Worm (Caenorhabditis elegans) whole organism, young adult: ENCODE measurements around the gene csn-5.

ENCODE experiments used
- C06A6.2 ChIP-seq: fragments of 200-800 bp; sonication (Bioruptor generic); conservative IDR thresholded peaks from 2 replicates; pipeline ENCODE4 v1.3.6; 2022; ENCODE audit warnings: missing genetic modification characterization, missing compliant biosample characterization
- F33H1.4 ChIP-seq: fragments of 200-800 bp; sonication (Bioruptor generic); IDR thresholded peaks from 2 replicates; pipeline ENCODE4 v1.3.6; 2022; ENCODE audit warnings: missing genetic modification reagents, missing genetic modification characterization, missing compliant biosample characterization
- F39B2.1 ChIP-seq: fragments of 200-800 bp; sonication (Bioruptor generic); IDR thresholded peaks from 2 replicates; pipeline ENCODE4 v1.3.6; 2022; ENCODE audit warnings: missing genetic modification reagents, missing genetic modification characterization, missing compliant biosample characterization
- F52B5.7 ChIP-seq: sonication (generic microtip); optimal IDR thresholded peaks from 2 replicates; lab custom pipeline; 2016; ENCODE audit warnings: mild to moderate bottlenecking, missing genetic modification characterization, missing compliant biosample characterization
- F55B11.4 ChIP-seq: sonication (generic microtip); optimal IDR thresholded peaks from 2 replicates; lab custom pipeline; 2016; ENCODE audit warnings: missing compliant biosample characterization, missing genetic modification characterization, borderline replicate concordance; ENCODE audit not compliant: insufficient read depth
- K11D2.4 ChIP-seq: fragments of 200-800 bp; sonication (Bioruptor generic); IDR thresholded peaks from 2 replicates; pipeline ENCODE4 v1.3.6; 2022; ENCODE audit warnings: missing genetic modification reagents, missing genetic modification characterization, missing compliant biosample characterization
- Y53F4B.3 ChIP-seq: fragments of 200-800 bp; sonication (Bioruptor generic); IDR thresholded peaks from 2 replicates; pipeline ENCODE4 v1.3.6; 2022; ENCODE audit warnings: missing genetic modification reagents, missing genetic modification characterization, missing compliant biosample characterization
- Y56A3A.18 ChIP-seq: fragments of 200-800 bp; sonication (Bioruptor generic); IDR thresholded peaks from 2 replicates; pipeline ENCODE4 v1.3.6; 2022; ENCODE audit warnings: missing genetic modification reagents, missing genetic modification characterization, missing compliant biosample characterization
- Y67H2A.10 ChIP-seq: fragments of 200-800 bp; sonication (Bioruptor generic); conservative IDR thresholded peaks from 2 replicates; pipeline ENCODE4 v1.3.6; 2022; ENCODE audit warnings: missing genetic modification reagents, missing genetic modification characterization, missing compliant biosample characterization
- Y79H2A.3 ChIP-seq: fragments of 200-800 bp; sonication (Bioruptor generic); conservative IDR thresholded peaks from 2 replicates; pipeline ENCODE4 v1.3.6; 2022; ENCODE audit warnings: missing genetic modification reagents, missing genetic modification characterization, missing compliant biosample characterization
- ZK185.1 ChIP-seq: sonication (generic microtip); optimal IDR thresholded peaks from 2 replicates; lab custom pipeline; 2016; ENCODE audit warnings: mild to moderate bottlenecking, missing genetic modification characterization, missing compliant biosample characterization; ENCODE audit not compliant: poor library complexity, severe bottlenecking
- akir-1 ChIP-seq: fragments of 200-800 bp; sonication (Bioruptor generic); optimal IDR thresholded peaks from 2 replicates; lab custom pipeline; 2018; ENCODE audit warnings: mild to moderate bottlenecking, missing genetic modification characterization, moderate library complexity, missing compliant biosample characterization
- ama-1 ChIP-seq, 3 experiments: fragments of 150-350 bp in 1 of 3; sonication (generic microtip) in 2 of 3; optimal IDR thresholded peaks; 2 replicates each; lab custom pipeline; 2014 to 2018; ENCODE audit warnings: missing biosample characterization in 2 of 3, missing genetic modification characterization in 2 of 3, missing genetic modification reagents in 2 of 3
- atf-7 ChIP-seq: sonication (generic microtip); optimal IDR thresholded peaks from 2 replicates; lab custom pipeline; 2017; ENCODE audit warnings: mild to moderate bottlenecking, missing genetic modification characterization, missing compliant biosample characterization
- attf-5 ChIP-seq: fragments of 200-800 bp; sonication (Bioruptor generic); optimal IDR thresholded peaks from 2 replicates; lab custom pipeline; 2018; ENCODE audit warnings: mild to moderate bottlenecking, missing genetic modification characterization, missing compliant biosample characterization
- attf-6 ChIP-seq: fragments of 200-800 bp; sonication (Bioruptor generic); IDR thresholded peaks from 2 replicates; pipeline ENCODE4 v1.3.6; 2022; ENCODE audit warnings: missing genetic modification reagents, missing genetic modification characterization, missing compliant biosample characterization
- bed-1 ChIP-seq: fragments of 200-800 bp; sonication (Bioruptor generic); IDR thresholded peaks from 2 replicates; pipeline ENCODE4 v1.3.6; 2022; ENCODE audit warnings: missing genetic modification reagents, missing genetic modification characterization, missing compliant biosample characterization
- cebp-1 ChIP-seq, 2 experiments: fragments of 200-800 bp in 1 of 2; sonication (Bioruptor generic) in 1 of 2; sonication (generic microtip) in 1 of 2; IDR thresholded peaks in 1 of 2; optimal IDR thresholded peaks in 1 of 2; 2 replicates each; pipeline versions ENCODE4 v1.3.6 to Lab custom; 2017 to 2022; ENCODE audit warnings: missing compliant biosample characterization in 2 of 2, missing genetic modification characterization in 2 of 2, mild to moderate bottlenecking in 1 of 2, missing genetic modification reagents in 1 of 2, moderate library complexity in 1 of 2
- ceh-27 ChIP-seq: fragments of 200-800 bp; sonication (Bioruptor generic); optimal IDR thresholded peaks from 2 replicates; lab custom pipeline; 2018; ENCODE audit warnings: mild to moderate bottlenecking, missing genetic modification characterization, moderate library complexity, missing compliant biosample characterization
- ceh-79 ChIP-seq: sonication (generic microtip); optimal IDR thresholded peaks from 2 replicates; lab custom pipeline; 2017; ENCODE audit warnings: mild to moderate bottlenecking, missing genetic modification characterization, missing compliant biosample characterization
- chd-7 ChIP-seq: sonication (generic microtip); optimal IDR thresholded peaks from 2 replicates; lab custom pipeline; 2016; ENCODE audit warnings: mild to moderate bottlenecking, missing genetic modification characterization, moderate library complexity, missing compliant biosample characterization
- dox-1 ChIP-seq: fragments of 200-800 bp; sonication (Bioruptor generic); IDR thresholded peaks from 2 replicates; pipeline ENCODE4 v1.3.6; 2022; ENCODE audit warnings: missing genetic modification reagents, missing genetic modification characterization, missing compliant biosample characterization
- efl-1 ChIP-seq: fragments of 150-350 bp; optimal IDR thresholded peaks from 2 replicates; lab custom pipeline; 2014; ENCODE audit warnings: missing biosample characterization, missing genetic modification reagents, missing genetic modification characterization
- fkh-3 ChIP-seq: sonication (generic microtip); optimal IDR thresholded peaks from 2 replicates; lab custom pipeline; 2016; ENCODE audit warnings: mild to moderate bottlenecking, missing genetic modification characterization, missing compliant biosample characterization
- hlh-12 ChIP-seq: sonication (generic microtip); optimal IDR thresholded peaks from 2 replicates; lab custom pipeline; 2016; ENCODE audit warnings: missing genetic modification characterization, missing compliant biosample characterization
- hmg-20 ChIP-seq: fragments of 200-800 bp; sonication (Bioruptor generic); IDR thresholded peaks from 2 replicates; pipeline ENCODE4 v1.3.6; 2022; ENCODE audit warnings: missing genetic modification reagents, missing genetic modification characterization, missing compliant biosample characterization
- lag-1 ChIP-seq: fragments of 200-800 bp; sonication (Bioruptor generic); IDR thresholded peaks from 2 replicates; pipeline ENCODE4 v1.3.6; 2022; ENCODE audit warnings: missing genetic modification reagents, missing genetic modification characterization, missing compliant biosample characterization
- lin-26 ChIP-seq: fragments of 200-800 bp; sonication (Bioruptor generic); IDR thresholded peaks from 2 replicates; pipeline ENCODE4 v1.3.6; 2022; ENCODE audit warnings: missing genetic modification reagents, missing genetic modification characterization, missing compliant biosample characterization
- lir-1 ChIP-seq: fragments of 200-800 bp; sonication (Bioruptor generic); conservative IDR thresholded peaks from 2 replicates; pipeline ENCODE4 v1.3.6; 2022; ENCODE audit warnings: missing genetic modification reagents, missing genetic modification characterization, missing compliant biosample characterization
- madf-10 ChIP-seq: sonication (generic microtip); optimal IDR thresholded peaks from 2 replicates; lab custom pipeline; 2016; ENCODE audit warnings: mild to moderate bottlenecking, missing genetic modification characterization, missing compliant biosample characterization
- madf-8 ChIP-seq: fragments of 200-800 bp; sonication (Bioruptor generic); conservative IDR thresholded peaks from 2 replicates; pipeline ENCODE4 v1.3.6; 2022; ENCODE audit warnings: missing genetic modification reagents, missing genetic modification characterization, missing compliant biosample characterization
- mcd-1 ChIP-seq: fragments of 200-800 bp; sonication (Bioruptor generic); IDR thresholded peaks from 2 replicates; pipeline ENCODE4 v1.3.6; 2022; ENCODE audit warnings: missing genetic modification reagents, missing genetic modification characterization, missing compliant biosample characterization
- mel-28 ChIP-seq: sonication (generic microtip); optimal IDR thresholded peaks from 2 replicates; lab custom pipeline; 2016; ENCODE audit warnings: borderline replicate concordance, mild to moderate bottlenecking, missing genetic modification characterization, missing compliant biosample characterization
- mxl-1 ChIP-seq: sonication (generic microtip); optimal IDR thresholded peaks from 2 replicates; lab custom pipeline; 2016; ENCODE audit warnings: missing genetic modification characterization, missing compliant biosample characterization
- nfya-1 ChIP-seq: sonication (generic microtip); optimal IDR thresholded peaks from 2 replicates; lab custom pipeline; 2017; ENCODE audit warnings: antibody characterized with exemption, missing compliant biosample characterization, missing genetic modification characterization, borderline replicate concordance; ENCODE audit not compliant: insufficient read depth
- nhr-179 ChIP-seq: sonication (generic microtip); optimal IDR thresholded peaks from 2 replicates; lab custom pipeline; 2016; ENCODE audit warnings: mild to moderate bottlenecking, missing genetic modification characterization, missing compliant biosample characterization
- nhr-80 ChIP-seq: sonication (generic microtip); optimal IDR thresholded peaks from 2 replicates; lab custom pipeline; 2016; ENCODE audit warnings: missing genetic modification characterization, missing compliant biosample characterization
- rec-8 ChIP-seq, 2 experiments: sonication (generic microtip); optimal IDR thresholded peaks; 2 replicates each; lab custom pipeline; 2016; ENCODE audit warnings: mild to moderate bottlenecking in 2 of 2, missing genetic modification characterization in 2 of 2, missing genetic modification reagents in 2 of 2, missing genotype in 2 of 2, missing biosample characterization in 1 of 2, missing compliant biosample characterization in 1 of 2, moderate library complexity in 1 of 2
- snpc-1.3 ChIP-seq: sonication (generic microtip); optimal IDR thresholded peaks from 2 replicates; lab custom pipeline; 2017; ENCODE audit warnings: missing genetic modification characterization, mild to moderate bottlenecking, missing compliant biosample characterization, antibody characterized with exemption, moderate library complexity, missing genotype, missing genetic modification reagents; ENCODE audit not compliant: insufficient read depth
- snpc-4 ChIP-seq, 5 experiments: fragments of 150-350 bp in 1 of 5; sonication (generic microtip) in 4 of 5; optimal IDR thresholded peaks; 2 replicates each; lab custom pipeline; 2014 to 2018; ENCODE audit warnings: missing genetic modification characterization in 5 of 5, missing biosample characterization in 3 of 5, antibody characterized with exemption in 2 of 5, mild to moderate bottlenecking in 2 of 5, missing compliant biosample characterization in 2 of 5, missing genotype in 2 of 5, moderate library complexity in 2 of 5, missing genetic modification reagents in 1 of 5
- somi-1 ChIP-seq: fragments of 200-800 bp; sonication (Bioruptor generic); optimal IDR thresholded peaks from 2 replicates; lab custom pipeline; 2018; ENCODE audit warnings: mild to moderate bottlenecking, missing genetic modification characterization, missing compliant biosample characterization
- tbp1 ChIP-seq: fragments of 200-800 bp; sonication (Bioruptor generic); optimal IDR thresholded peaks from 2 replicates; lab custom pipeline; 2018; ENCODE audit warnings: mild to moderate bottlenecking, missing genetic modification characterization, missing compliant biosample characterization
- ztf-25 ChIP-seq: fragments of 200-800 bp; sonication (Bioruptor generic); IDR thresholded peaks from 2 replicates; pipeline ENCODE4 v1.3.6; 2022; ENCODE audit warnings: missing genetic modification reagents, missing genetic modification characterization, missing compliant biosample characterization
- ztf-28 ChIP-seq: fragments of 200-800 bp; sonication (Bioruptor generic); IDR thresholded peaks from 2 replicates; pipeline ENCODE4 v1.3.6; 2022; ENCODE audit warnings: missing genetic modification reagents, missing genetic modification characterization, missing compliant biosample characterization

csn-5 gene

DNA sequence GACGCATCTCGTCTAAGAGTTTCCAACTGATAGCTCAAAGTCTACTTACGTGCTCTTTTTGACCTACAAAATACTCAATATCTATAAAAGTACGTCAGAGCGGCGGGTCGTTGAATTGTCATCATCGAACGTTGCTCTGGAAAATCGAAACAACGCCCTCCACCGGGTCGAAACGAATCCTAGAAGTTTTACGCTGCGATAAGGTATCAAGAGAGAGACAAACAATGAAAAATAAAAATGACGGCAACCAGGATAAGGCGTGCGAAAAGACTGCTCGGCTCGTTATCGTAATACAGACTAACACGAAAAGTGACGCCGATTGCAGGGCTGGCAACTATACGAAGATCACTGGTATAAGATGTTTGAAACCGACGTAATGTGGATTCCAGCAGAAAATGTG lies 4.9 kb downstream of the csn-5 start (continued):
- no peak for TF ChIP-seq cebp-1 (GFP tag; IDR thresholded peaks at IDR 0.05; lab: Robert Waterston, UW)
- TF ChIP-seq cebp-1 (tag; optimal IDR thresholded peaks at IDR 0.05; lab: Kevin White, UChicago): no peak
- TF ChIP-seq F33H1.4 (GFP tag; lab: Robert Waterston, UW): no peak
- TF ChIP-seq madf-8: no peak
- TF ChIP-seq chd-7 (tag; lab: Kevin White, UChicago): no peak
- no peak for TF ChIP-seq attf-6 (GFP tag; lab: Robert Waterston, UW)
- TF ChIP-seq Y67H2A.10 (GFP tag; lab: Robert Waterston, UW): no peak
- no peak for TF ChIP-seq ceh-79 (tag; lab: Kevin White, UChicago)
- no peak for TF ChIP-seq lag-1 (GFP tag; lab: Robert Waterston, UW)
- TF ChIP-seq dox-1 (GFP tag; lab: Robert Waterston, UW): peak; percentile 59; the same call in 1 of the 2 replicates
- no peak for TF ChIP-seq bed-1
- TF ChIP-seq F55B11.4: no peak
- no peak for TF ChIP-seq Y53F4B.3
- no peak for TF ChIP-seq hlh-12 (tag; lab: Kevin White, UChicago)
- no peak for TF ChIP-seq Y79H2A.3 (GFP tag; lab: Robert Waterston, UW)
- TF ChIP-seq ztf-28: no peak
- peak; percentile 38 for TF ChIP-seq madf-10 (tag; lab: Kevin White, UChicago)
- no peak for TF ChIP-seq efl-1 (GFP tag; lab: Kevin White, UChicago)
- TF ChIP-seq nhr-80 (tag; lab: Kevin White, UChicago): peak; percentile 92
- TF ChIP-seq hmg-20 (GFP tag; lab: Robert Waterston, UW): no peak
- TF ChIP-seq mel-28 (tag; lab: Kevin White, UChicago): no peak
- TF ChIP-seq ceh-27 (GFP tag; lab: Kevin White, UChicago): no peak
- TF ChIP-seq snpc-4 (GFP tag; optimal IDR thresholded peaks at IDR 0.05; lab: Kevin White, UChicago): no peak
- no peak for TF ChIP-seq snpc-4 (tag; optimal IDR thresholded peaks at IDR 0.05; lab: Kevin White, UChicago)

ce11 chrIV:5654693-5655092 lies 5.4 kb downstream of the csn-5 start:
- TF ChIP-seq nhr-179 (tag; lab: Kevin White, UChicago) (no peak), ztf-25 (GFP tag; lab: Robert Waterston, UW) (no peak), lag-1 (GFP tag; lab: Robert Waterston, UW) (no peak), rec-8 (tag; optimal IDR thresholded peaks at IDR 0.05; lab: Kevin White, UChicago) (no peak), ZK185.1 (tag; lab: Kevin White, UChicago) (no peak), fkh-3 (no peak), atf-7 (tag; lab: Kevin White, UChicago) (no peak), chd-7 (tag; lab: Kevin White, UChicago) (no peak), mxl-1 (tag; lab: Kevin White, UChicago) (no peak), mcd-1 (GFP tag; lab: Robert Waterston, UW) (no peak), nhr-80 (tag; lab: Kevin White, UChicago) (no peak), F39B2.1 (GFP tag; lab: Robert Waterston, UW) (no peak), nfya-1 (no peak), akir-1 (GFP tag; lab: Kevin White, UChicago) (no peak)
- TF ChIP-seq, all 124 proteins: peak for 0

- peak; percentile 19 for TF ChIP-seq tbp1 (GFP tag; lab: Kevin White, UChicago)
- 0 out of 2 replicates have a peak, but pooled peaks have one; percentile 53 for TF ChIP-seq lin-26 (GFP tag; lab: Robert Waterston, UW)
- TF ChIP-seq attf-5 (GFP tag; lab: Kevin White, UChicago): peak; percentile 41
- TF ChIP-seq ama-1 (optimal IDR thresholded peaks at IDR 0.05; lab: Kevin White, UChicago): peak; percentile 60
- TF ChIP-seq ama-1 (GFP tag; optimal IDR thresholded peaks at IDR 0.05; lab: Kevin White, UChicago): no peak
- peak; percentile 61; the same call in 1 of the 2 replicates for TF ChIP-seq C06A6.2 (GFP tag; lab: Robert Waterston, UW)
- TF ChIP-seq dox-1 (GFP tag; lab: Robert Waterston, UW): 0 out of 2 replicates have a peak, but pooled peaks have one; percentile 19
- TF ChIP-seq snpc-1.3 (tag; lab: Kevin White, UChicago): no peak
- peak; percentile 43 for TF ChIP-seq somi-1 (GFP tag; lab: Kevin White, UChicago)
- no peak for TF ChIP-seq lir-1 (GFP tag; lab: Robert Waterston, UW)
- no peak for TF ChIP-seq Y56A3A.18 (GFP tag; lab: Robert Waterston, UW)
- peak; percentile 85 for TF ChIP-seq cebp-1 (GFP tag; IDR thresholded peaks at IDR 0.05; lab: Robert Waterston, UW)
- peak; percentile 94 for TF ChIP-seq cebp-1 (tag; optimal IDR thresholded peaks at IDR 0.05; lab: Kevin White, UChicago)
- TF ChIP-seq F52B5.7 (tag; lab: Kevin White, UChicago): no peak
- TF ChIP-seq K11D2.4 (GFP tag; lab: Robert Waterston, UW): peak; percentile 48; the same call in 1 of the 2 replicates
- TF ChIP-seq rec-8 (tag; optimal IDR thresholded peaks at IDR 0.05; lab: Kevin White, UChicago): no peak
Observed at ce11 chrIV:5655966-5656389, 6.6 kb downstream of the csn-5 start.
